Worm (Caenorhabditis elegans): ENCODE measurements around the gene pid-5.

Gene pid-5

DNA sequence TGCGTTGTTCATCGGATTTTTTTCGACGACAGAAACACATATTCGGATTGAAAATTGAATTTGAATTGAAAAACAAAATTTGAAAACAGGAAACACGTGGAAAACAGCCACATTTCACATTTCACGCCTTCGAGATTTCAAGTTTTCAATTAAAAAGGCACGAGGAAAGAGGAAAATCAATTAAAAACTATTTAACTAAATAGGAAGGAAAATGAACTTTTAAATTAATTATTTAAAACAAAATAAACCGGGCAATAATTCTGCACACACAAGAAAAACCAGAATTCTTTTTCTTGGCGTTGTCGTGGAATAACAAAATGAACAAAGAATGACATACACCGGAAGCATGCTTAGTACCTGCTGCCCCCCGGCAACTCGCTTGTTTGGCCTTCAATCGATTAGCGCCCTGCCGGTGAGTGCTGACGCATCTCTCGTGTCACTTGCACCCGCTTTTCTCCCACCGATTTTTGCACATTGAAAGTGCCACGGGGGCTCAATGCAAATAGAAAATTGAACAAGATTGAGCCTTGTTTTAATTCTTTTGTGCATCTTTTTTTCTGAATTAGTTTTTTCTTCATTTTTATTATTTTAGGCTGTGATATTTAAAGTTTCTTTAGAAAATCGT lies 19.0 kb downstream of the pid-5 start, which contains the start of gene Y45G5AM.9 (continued):
- 0 out of 2 replicates have a peak, but pooled peaks have one; percentile 55 for TF ChIP-seq pha-4 (GFP tag; IDR thresholded peaks at IDR 0.05)
- no peak for TF ChIP-seq pha-4 (tag; optimal IDR thresholded peaks at IDR 0.05)
- peak; percentile 60 for TF ChIP-seq duxl-1 (tag; optimal IDR thresholded peaks at IDR 0.05; ENCODE audit: poor library complexity)
- TF ChIP-seq zag-1 (tag; optimal IDR thresholded peaks at IDR 0.05): no peak
- TF ChIP-seq unc-62 (GFP tag; optimal IDR thresholded peaks at IDR 0.05 in 1 of 2): peak in 1 of 2 experiments; percentile 99
- no peak for TF ChIP-seq unc-62 (tag; optimal IDR thresholded peaks at IDR 0.05)
- TF ChIP-seq dve-1 (tag; optimal IDR thresholded peaks at IDR 0.05; ENCODE audit: insufficient read depth): peak; percentile 82
- TF ChIP-seq vab-7 (GFP tag; IDR thresholded peaks at IDR 0.05): peak; percentile 58; the same call in 1 of the 2 replicates
- 0 out of 2 replicates have a peak, but pooled peaks have one; percentile 30 for TF ChIP-seq php-3 (GFP tag; IDR thresholded peaks at IDR 0.05)
- no peak for TF ChIP-seq skn-1 (tag; optimal IDR thresholded peaks at IDR 0.05)
- no peak for TF ChIP-seq ceh-82 (tag; optimal IDR thresholded peaks at IDR 0.05)
- peak; percentile 66; the same call in 1 of the 2 replicates for TF ChIP-seq lin-1 (GFP tag; IDR thresholded peaks at IDR 0.05)
- no peak for TF ChIP-seq ceh-32 (tag; optimal IDR thresholded peaks at IDR 0.05; ENCODE audit: poor library complexity)
- no peak for TF ChIP-seq mdt-29 (GFP tag; IDR thresholded peaks at IDR 0.05)
- TF ChIP-seq zfp-2 (tag; optimal IDR thresholded peaks at IDR 0.05): no peak
- no peak for TF ChIP-seq lin-15B (tag; optimal IDR thresholded peaks at IDR 0.05)
- TF ChIP-seq F44E2.7 (GFP tag; IDR thresholded peaks at IDR 0.05): no peak
- no peak for TF ChIP-seq ZK546.5 (tag; optimal IDR thresholded peaks at IDR 0.05)
- TF ChIP-seq daf-12 (tag; optimal IDR thresholded peaks at IDR 0.05): no peak
- peak; percentile 80 for TF ChIP-seq hmg-1.1 (GFP tag; IDR thresholded peaks at IDR 0.05)
- TF ChIP-seq fos-1 (tag; optimal IDR thresholded peaks at IDR 0.05): no peak
- peak; percentile 81 for TF ChIP-seq mxl-3 (GFP tag; optimal IDR thresholded peaks at IDR 0.05)
- TF ChIP-seq saeg-2 (GFP tag; IDR thresholded peaks at IDR 0.05): no peak
- no peak for TF ChIP-seq tra-1 (GFP tag; IDR thresholded peaks at IDR 0.05)
- no peak for TF ChIP-seq lir-3 (tag; optimal IDR thresholded peaks at IDR 0.05)
- no peak for TF ChIP-seq daf-16 (GFP tag; optimal IDR thresholded peaks at IDR 0.05)
- peak; percentile 53 for TF ChIP-seq daf-16 (tag; optimal IDR thresholded peaks at IDR 0.05)
- TF ChIP-seq nhr-102 (tag; optimal IDR thresholded peaks at IDR 0.05): peak; percentile 75
- TF ChIP-seq snpc-4 (tag; optimal IDR thresholded peaks at IDR 0.05): no peak
- TF ChIP-seq ztf-7 (tag; optimal IDR thresholded peaks at IDR 0.05): peak; percentile 36
- peak; percentile 35 to 86 for TF ChIP-seq lsy-2 (tag; optimal IDR thresholded peaks at IDR 0.05)
- no peak for TF ChIP-seq mxl-2 (GFP tag; conservative IDR thresholded peaks at IDR 0.05)
- TF ChIP-seq aly-2 (tag; optimal IDR thresholded peaks at IDR 0.05): no peak
- 0 out of 2 replicates have a peak, but pooled peaks have one; percentile 39 for TF ChIP-seq ceh-20 (GFP tag; IDR thresholded peaks at IDR 0.05)
- TF ChIP-seq hlh-30 (tag; optimal IDR thresholded peaks at IDR 0.05; ENCODE audit: insufficient read depth): peak; percentile 74
- TF ChIP-seq snpc-1.2 (GFP tag; IDR thresholded peaks at IDR 0.05): no peak
- peak; percentile 52 for TF ChIP-seq nhr-77 (tag; optimal IDR thresholded peaks at IDR 0.05)
- TF ChIP-seq set-16 (GFP tag; IDR thresholded peaks at IDR 0.05): peak; percentile 31; the same call in 1 of the 2 replicates
- TF ChIP-seq lin-39 (tag; optimal IDR thresholded peaks at IDR 0.05): no peak
- no peak for TF ChIP-seq nhr-76 (tag; optimal IDR thresholded peaks at IDR 0.05)
- no peak for TF ChIP-seq tag-97 (GFP tag; IDR thresholded peaks at IDR 0.05)
- TF ChIP-seq lin-38 (GFP tag; IDR thresholded peaks at IDR 0.05): peak; percentile 80
- peak; percentile 68 for TF ChIP-seq nhr-11 (tag; optimal IDR thresholded peaks at IDR 0.05)
- TF ChIP-seq nhr-42 (GFP tag; IDR thresholded peaks at IDR 0.05): peak; percentile 58; the same call in 1 of the 2 replicates
- TF ChIP-seq gei-8 (GFP tag; optimal IDR thresholded peaks at IDR 0.05): no peak
- TF ChIP-seq ceh-28 (tag; optimal IDR thresholded peaks at IDR 0.05): peak; percentile 73
- TF ChIP-seq egl-27 (tag; optimal IDR thresholded peaks at IDR 0.05): no peak
- TF ChIP-seq T20F7.1 (GFP tag; optimal IDR thresholded peaks at IDR 0.05): no peak
- no peak for TF ChIP-seq nhr-41 (GFP tag; IDR thresholded peaks at IDR 0.05)
- no peak for TF ChIP-seq F10B5.3 (tag; optimal IDR thresholded peaks at IDR 0.05)
- TF ChIP-seq D1046.2 (GFP tag; IDR thresholded peaks at IDR 0.05): 0 out of 2 replicates have a peak, but pooled peaks have one; percentile 30

Measured in whole organism, L4 larva.